Fruit fly (Drosophila melanogaster) whole organism, embryonic: ENCODE measurements around the gene CG16719.

Experiments used
- CG13624 ChIP-seq: fragments of 200-800 bp; sonication (Bioruptor generic); optimal IDR thresholded peaks from 2 replicates; lab custom pipeline; 2016; ENCODE audit warnings: missing biosample characterization, missing genetic modification characterization
- CG31441 ChIP-seq: fragments of 200-800 bp; sonication (Bioruptor generic); IDR thresholded peaks from 2 replicates; pipeline ENCODE4 v1.3.6; 2022; ENCODE audit warnings: missing biosample characterization, missing genetic modification characterization
- CG4404 ChIP-seq: fragments of 200-800 bp; sonication (Bioruptor generic); IDR thresholded peaks from 2 replicates; pipeline ENCODE4 v1.3.6; 2022; ENCODE audit warnings: missing biosample characterization, missing genetic modification characterization
- CG7928 ChIP-seq: fragments of 200-800 bp; sonication (Bioruptor generic); optimal IDR thresholded peaks from 2 replicates; lab custom pipeline; 2017; ENCODE audit warnings: missing biosample characterization, mild to moderate bottlenecking, missing genetic modification characterization
- HLHmδ ChIP-seq: fragments of 200-800 bp; sonication (Bioruptor generic); optimal IDR thresholded peaks from 2 replicates; lab custom pipeline; 2018; ENCODE audit warnings: missing biosample characterization, mild to moderate bottlenecking, missing genetic modification characterization, moderate library complexity
- croc ChIP-seq: fragments of 200-800 bp; sonication (Bioruptor generic); conservative IDR thresholded peaks from 3 replicates; pipeline ENCODE4 v1.3.6; 2022; ENCODE audit warnings: missing biosample characterization, missing genetic modification characterization
- en ChIP-seq: fragments of 200-800 bp; sonication (Bioruptor generic); optimal IDR thresholded peaks from 2 replicates; lab custom pipeline; 2016; ENCODE audit warnings: missing biosample characterization, missing genetic modification characterization
- ewg ChIP-seq: fragments of 200-800 bp; sonication (Bioruptor generic); optimal IDR thresholded peaks from 3 replicates; lab custom pipeline; 2017; ENCODE audit warnings: mild to moderate bottlenecking, missing biosample characterization, missing genetic modification reagents, missing genetic modification characterization
- fd96Cb ChIP-seq: fragments of 200-800 bp; sonication (Bioruptor generic); optimal IDR thresholded peaks from 2 replicates; lab custom pipeline; 2018; ENCODE audit warnings: missing biosample characterization, mild to moderate bottlenecking, missing genetic modification characterization, moderate library complexity
- fu2 ChIP-seq: fragments of 200-800 bp; sonication (Bioruptor generic); optimal IDR thresholded peaks from 2 replicates; lab custom pipeline; 2016; ENCODE audit warnings: missing biosample characterization, missing genetic modification characterization
- p53 ChIP-seq: fragments of 200-800 bp; sonication (Bioruptor generic); optimal IDR thresholded peaks from 2 replicates; lab custom pipeline; 2016; ENCODE audit warnings: missing biosample characterization, missing genetic modification characterization
- usp ChIP-seq: fragments of >200 bp; optimal IDR thresholded peaks from 2 replicates; lab custom pipeline; 2017; ENCODE audit warnings: missing biosample characterization, missing genetic modification characterization

dm6 chr3L:9717101-9717500 lies 32.1 kb downstream of the CG16719 start:
- no peak for TF ChIP-seq CG7928 (GFP tag; lab: Kevin White, UChicago)
- no peak for TF ChIP-seq CG13624 (GFP tag; lab: Kevin White, UChicago)
- no peak for TF ChIP-seq p53 (GFP tag; lab: Kevin White, UChicago)
- TF ChIP-seq fu2 (GFP tag; lab: Kevin White, UChicago): no peak
- TF ChIP-seq fd96Cb (tag; lab: Kevin White, UChicago): no peak
- TF ChIP-seq HLHmδ (GFP tag; lab: Kevin White, UChicago): no peak
- no peak for TF ChIP-seq usp (GFP tag; lab: Kevin White, UChicago)
- no peak for TF ChIP-seq CG31441 (GFP tag; lab: Robert Waterston, UW)
- no peak for TF ChIP-seq en (GFP tag; lab: Kevin White, UChicago)
- no peak for TF ChIP-seq CG4404
- no peak for TF ChIP-seq croc (GFP tag; lab: Robert Waterston, UW)
- TF ChIP-seq ewg: no peak
